Worm (Caenorhabditis elegans) whole organism, L4/young adult: Measurements from ENCODE around the gene C27C12.3.

Experiments used
- W03F9.2 ChIP-seq: fragments of 150-350 bp; optimal IDR thresholded peaks from 2 replicates; lab custom pipeline; 2014; ENCODE audit warnings: missing biosample characterization, missing genetic modification characterization
- dao-5 ChIP-seq: sonication (generic microtip); optimal IDR thresholded peaks from 2 replicates; lab custom pipeline; 2016; ENCODE audit warnings: missing genotype, missing genetic modification characterization, moderate library complexity, missing compliant biosample characterization
- him-1 ChIP-seq: sonication (generic microtip); optimal IDR thresholded peaks from 2 replicates; lab custom pipeline; 2016; ENCODE audit warnings: missing genotype, missing genetic modification reagents, missing genetic modification characterization, missing compliant biosample characterization

C27C12.3 gene

DNA sequence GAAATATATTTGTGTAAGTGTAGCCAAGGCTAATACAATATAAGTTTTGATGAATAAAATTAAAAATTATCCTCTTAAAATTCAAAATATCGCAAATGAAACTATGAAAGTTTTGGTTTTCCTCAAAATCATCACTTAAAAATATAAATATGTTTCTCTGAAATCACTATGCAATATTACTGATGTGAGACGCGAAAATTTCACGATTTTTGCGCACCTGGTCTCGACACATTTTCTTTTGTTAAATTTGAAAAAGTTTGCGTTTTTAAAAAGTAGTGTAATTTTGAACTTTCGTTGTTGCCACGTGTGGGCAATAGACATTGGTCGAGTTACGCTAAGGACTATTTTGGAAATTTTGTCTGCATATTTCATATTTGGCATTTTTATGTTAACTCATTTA is 36.9 kb downstream of the C27C12.3 start:
- TF ChIP-seq W03F9.2 (tag; lab: Kevin White, UChicago) (no peak), him-1 (tag; lab: Kevin White, UChicago) (no peak), dao-5 (tag; lab: Kevin White, UChicago) (no peak)

- TF ChIP-seq him-1 (tag; lab: Kevin White, UChicago) (peak; percentile 43), W03F9.2 (tag; lab: Kevin White, UChicago) (peak; percentile 71), dao-5 (tag; lab: Kevin White, UChicago) (no peak)
These were observed 41.1 kb downstream of the C27C12.3 start, which contains the start of gene mbk-1 for ce11 chrX:14824490-14825050. Gene mbk-1 (minus strand): TSS chrX:14824540.

DNA sequence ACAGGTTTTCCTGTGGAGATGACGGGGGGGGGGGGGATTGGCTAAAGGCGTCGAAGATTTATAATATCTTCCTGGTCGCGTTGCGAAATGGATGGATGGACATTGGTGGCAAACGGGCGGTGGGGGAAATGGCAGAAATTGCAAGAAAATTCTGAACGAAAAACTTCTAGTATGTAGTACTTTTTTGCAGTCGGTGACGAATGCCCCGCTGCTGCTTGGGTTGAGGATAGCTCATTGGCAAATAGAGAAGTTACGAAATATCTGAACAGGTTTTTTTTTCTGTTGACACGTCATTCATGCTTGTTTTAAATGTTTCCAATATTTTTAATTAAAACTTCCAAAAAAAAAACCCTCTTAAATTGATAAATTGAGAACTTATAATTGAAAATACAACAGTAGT is 46.1 kb downstream of the C27C12.3 start:
- TF ChIP-seq W03F9.2 (tag; lab: Kevin White, UChicago) = no peak
- no peak for TF ChIP-seq dao-5 (tag; lab: Kevin White, UChicago)

DNA sequence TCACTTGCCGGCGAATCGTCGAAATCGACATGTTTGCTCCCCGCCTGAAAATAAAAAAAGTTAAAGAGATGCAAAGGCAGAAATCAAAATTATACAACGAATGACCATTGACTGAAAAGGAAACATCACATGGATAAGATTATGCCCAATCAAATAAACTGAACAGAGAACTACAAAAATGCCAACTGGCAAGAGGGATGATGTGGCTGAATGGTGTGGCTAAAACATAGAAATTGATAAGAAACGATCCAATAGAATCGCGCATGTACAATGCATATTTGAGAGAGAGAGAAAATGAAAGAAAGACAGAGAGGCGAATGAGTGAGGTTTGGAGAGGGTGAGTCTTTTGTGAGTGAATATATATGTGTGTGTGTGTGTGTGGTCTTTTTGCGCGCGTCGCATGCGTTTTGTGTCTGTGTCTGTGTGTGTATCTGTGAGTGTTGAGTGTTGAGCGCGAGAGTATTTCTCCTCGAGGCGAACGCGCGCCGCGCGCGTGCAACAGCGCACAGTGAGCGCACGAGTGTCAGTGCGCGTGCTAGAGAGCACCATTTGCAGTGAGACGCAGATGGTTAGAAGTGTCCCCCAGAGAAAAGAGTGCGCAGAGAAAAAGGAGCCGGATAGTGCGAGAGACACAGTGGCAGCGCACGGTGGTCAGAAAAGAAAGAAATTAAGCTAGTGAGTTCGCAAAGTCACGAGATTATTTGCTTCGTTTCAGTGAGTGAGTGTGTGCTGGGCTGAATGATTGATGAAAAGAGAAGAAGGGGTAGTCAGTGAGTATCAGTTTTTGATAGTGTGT is 47.0 kb downstream of the C27C12.3 start, which contains the start of gene epn-1:
Gene epn-1 (minus strand): TSS at position 51 of the 796 bp plus-strand sequence.
- TF ChIP-seq W03F9.2 (tag; lab: Kevin White, UChicago) (peak; percentile 63), him-1 (tag; lab: Kevin White, UChicago) (peak; percentile 91), dao-5 (tag; lab: Kevin White, UChicago) (peak; percentile 47)

DNA sequence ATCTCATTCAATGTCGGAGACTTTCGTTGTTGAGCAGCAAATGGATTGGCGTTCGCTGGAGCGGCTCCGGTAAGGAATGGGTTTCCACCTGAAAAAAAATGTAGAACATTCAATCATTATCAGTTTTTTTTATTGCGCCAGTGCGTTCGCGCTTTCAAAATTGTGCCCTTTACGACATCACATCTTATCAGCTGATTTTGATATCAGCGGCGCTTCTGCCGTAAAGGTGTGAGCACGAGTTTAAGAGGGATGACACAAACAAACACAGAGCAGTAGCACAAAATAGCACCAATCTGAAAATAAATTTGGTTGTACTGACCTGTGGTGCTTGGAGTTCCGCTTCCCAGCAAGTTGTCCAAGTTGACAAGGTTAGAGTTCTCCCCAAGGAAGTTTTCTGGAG is 48.9 kb downstream of the C27C12.3 start:
- no peak for TF ChIP-seq W03F9.2 (tag; lab: Kevin White, UChicago)
- no peak for TF ChIP-seq him-1 (tag; lab: Kevin White, UChicago)
- TF ChIP-seq dao-5 (tag; lab: Kevin White, UChicago) = no peak

- TF ChIP-seq dao-5 (tag; lab: Kevin White, UChicago) = no peak
- no peak for TF ChIP-seq W03F9.2 (tag; lab: Kevin White, UChicago)
- TF ChIP-seq him-1 (tag; lab: Kevin White, UChicago) = peak; percentile 25
These were observed 50.2 kb downstream of the C27C12.3 start for ce11 chrX:14815412-14815811.
